Fruit fly (Drosophila melanogaster): ENCODE measurements around the gene CG7694.

- TF ChIP-seq CG10669 (GFP tag; optimal IDR thresholded peaks at IDR 0.05) (no peak), spab (GFP tag; optimal IDR thresholded peaks at IDR 0.05) (no peak), Eip78C (GFP tag) (no peak)
Measured at dm6 chr3R:18585259-18585858, 12.5 kb downstream of the CG7694 start.

All from whole organism, prepupa.